Fruit fly (Drosophila melanogaster) whole organism, prepupa: Measurements from ENCODE around the gene TwdlC.

ENCODE experiments used
- Blimp-1 ChIP-seq: fragments of 200-800 bp; sonication (Bioruptor generic); optimal IDR thresholded peaks from 3 replicates; lab custom pipeline; 2017; ENCODE audit warnings: missing biosample characterization, missing genetic modification characterization, mild to moderate bottlenecking, moderate library complexity, missing genetic modification reagents
- CG10631 ChIP-seq: fragments of 200-800 bp; sonication (Bioruptor generic); optimal IDR thresholded peaks from 2 replicates; lab custom pipeline; 2016; ENCODE audit warnings: missing biosample characterization, missing genetic modification characterization
- CG11294 ChIP-seq: fragments of 200-800 bp; sonication (Bioruptor generic); IDR thresholded peaks from 2 replicates; pipeline ENCODE4 v1.3.6; 2022; ENCODE audit warnings: missing biosample characterization, missing genetic modification characterization
- CG11762 ChIP-seq: fragments of 200-800 bp; sonication (Bioruptor generic); optimal IDR thresholded peaks from 3 replicates; lab custom pipeline; 2016; ENCODE audit warnings: missing biosample characterization, missing genetic modification characterization; ENCODE audit not compliant: insufficient read depth
- CG11902 ChIP-seq: fragments of 200-800 bp; sonication (Bioruptor generic); optimal IDR thresholded peaks from 3 replicates; lab custom pipeline; 2016; ENCODE audit warnings: missing biosample characterization, missing genetic modification characterization
- CG15336 ChIP-seq: fragments of 200-800 bp; sonication (Bioruptor generic); IDR thresholded peaks from 2 replicates; pipeline ENCODE4 v1.3.6; 2022; ENCODE audit warnings: missing biosample characterization, missing genetic modification characterization
- CG16779 ChIP-seq: fragments of 200-800 bp; sonication (Bioruptor generic); optimal IDR thresholded peaks from 3 replicates; lab custom pipeline; 2017; ENCODE audit warnings: missing biosample characterization, mild to moderate bottlenecking, missing genetic modification characterization
- CG4318 ChIP-seq: fragments of 200-800 bp; sonication (Bioruptor generic); optimal IDR thresholded peaks from 3 replicates; lab custom pipeline; 2017; ENCODE audit warnings: missing biosample characterization, mild to moderate bottlenecking, missing genetic modification characterization
- CG6276 ChIP-seq: fragments of 200-800 bp; sonication (Bioruptor generic); optimal IDR thresholded peaks from 2 replicates; lab custom pipeline; 2017; ENCODE audit warnings: missing biosample characterization, mild to moderate bottlenecking, missing genetic modification characterization
- CG6792 ChIP-seq: fragments of 200-800 bp; sonication (Bioruptor generic); optimal IDR thresholded peaks from 3 replicates; lab custom pipeline; 2016; ENCODE audit warnings: missing biosample characterization, missing genetic modification characterization
- CG6808 ChIP-seq: fragments of 200-800 bp; sonication (Bioruptor generic); optimal IDR thresholded peaks from 3 replicates; lab custom pipeline; 2017; ENCODE audit warnings: missing biosample characterization, missing genetic modification characterization, mild to moderate bottlenecking, moderate library complexity, missing genetic modification reagents
- CG6854 ChIP-seq: fragments of 200-800 bp; sonication (Bioruptor generic); optimal IDR thresholded peaks from 2 replicates; lab custom pipeline; 2017; ENCODE audit warnings: missing biosample characterization, mild to moderate bottlenecking, missing genetic modification characterization
- CG8119 ChIP-seq: fragments of 200-800 bp; sonication (Bioruptor generic); IDR thresholded peaks from 3 replicates; pipeline ENCODE4 v1.3.6; 2022; ENCODE audit warnings: missing biosample characterization, missing genetic modification characterization
- CG8319 ChIP-seq: fragments of 200-800 bp; sonication (Bioruptor generic); optimal IDR thresholded peaks from 3 replicates; lab custom pipeline; 2016; ENCODE audit warnings: missing biosample characterization, missing genetic modification characterization
- CG8632 ChIP-seq: fragments of 200-800 bp; sonication (Bioruptor generic); optimal IDR thresholded peaks from 3 replicates; lab custom pipeline; 2016; ENCODE audit warnings: missing biosample characterization, missing genetic modification characterization
- CG9139 ChIP-seq: fragments of 200-800 bp; sonication (Bioruptor generic); optimal IDR thresholded peaks from 3 replicates; lab custom pipeline; 2017; ENCODE audit warnings: missing biosample characterization, mild to moderate bottlenecking, missing genetic modification characterization
- Eip75B ChIP-seq: fragments of 200-800 bp; sonication (Bioruptor generic); optimal IDR thresholded peaks from 3 replicates; lab custom pipeline; 2016; ENCODE audit warnings: missing biosample characterization, missing genetic modification characterization
- Eip78C ChIP-seq: fragments of 200-800 bp; sonication (Bioruptor generic); peaks from one replicate; lab custom pipeline; 2016; ENCODE audit warnings: missing biosample characterization, missing genetic modification characterization
- Ets96B ChIP-seq: fragments of 200-800 bp; optimal IDR thresholded peaks from 2 replicates; lab custom pipeline; 2019; ENCODE audit warnings: missing biosample characterization, mild to moderate bottlenecking, missing genetic modification characterization, moderate library complexity
- Gug ChIP-seq: fragments of 200-800 bp; sonication (Bioruptor generic); IDR thresholded peaks from 2 replicates; pipeline ENCODE4 v1.3.6; 2022; ENCODE audit warnings: missing biosample characterization, missing genetic modification characterization
- Hr38 ChIP-seq: sonication (Bioruptor generic); optimal IDR thresholded peaks from 2 replicates; lab custom pipeline; 2016; ENCODE audit warnings: missing biosample characterization, missing genetic modification characterization
- Hr4 ChIP-seq: fragments of 200-800 bp; sonication (Bioruptor generic); optimal IDR thresholded peaks from 3 replicates; lab custom pipeline; 2016; ENCODE audit warnings: missing biosample characterization, missing genetic modification characterization
- Met ChIP-seq: fragments of 200-800 bp; sonication (Bioruptor generic); optimal IDR thresholded peaks from 3 replicates; lab custom pipeline; 2016; ENCODE audit warnings: missing biosample characterization, missing genetic modification characterization
- OdsH ChIP-seq: fragments of 200-800 bp; sonication (Bioruptor generic); optimal IDR thresholded peaks from 3 replicates; lab custom pipeline; 2016; ENCODE audit warnings: missing biosample characterization, missing genetic modification characterization
- Sox102F ChIP-seq: fragments of 200-800 bp; sonication (Bioruptor generic); optimal IDR thresholded peaks from 2 replicates; lab custom pipeline; 2016; ENCODE audit warnings: missing biosample characterization, mild to moderate bottlenecking, missing genetic modification characterization
- Sox15 ChIP-seq: fragments of 200-800 bp; sonication (Bioruptor generic); optimal IDR thresholded peaks from 3 replicates; lab custom pipeline; 2016; ENCODE audit warnings: missing biosample characterization, missing genetic modification characterization
- achi ChIP-seq: fragments of 200-800 bp; sonication (Bioruptor generic); optimal IDR thresholded peaks from 3 replicates; lab custom pipeline; 2016; ENCODE audit warnings: missing biosample characterization, missing genetic modification characterization
- acj6 ChIP-seq: fragments of 200-800 bp; sonication (Bioruptor generic); optimal IDR thresholded peaks from 3 replicates; lab custom pipeline; 2016; ENCODE audit warnings: missing biosample characterization, missing genetic modification characterization
- cyc ChIP-seq: fragments of 200-800 bp; sonication (Bioruptor generic); optimal IDR thresholded peaks from 3 replicates; lab custom pipeline; 2016; ENCODE audit warnings: missing biosample characterization, missing genetic modification characterization
- dac ChIP-seq: fragments of 200-800 bp; sonication (Bioruptor generic); optimal IDR thresholded peaks from 2 replicates; lab custom pipeline; 2017; ENCODE audit warnings: missing biosample characterization, mild to moderate bottlenecking, missing genetic modification characterization
- dsx ChIP-seq: fragments of 200-800 bp; optimal IDR thresholded peaks from 3 replicates; lab custom pipeline; 2019; ENCODE audit warnings: missing biosample characterization, mild to moderate bottlenecking, missing genetic modification characterization, moderate library complexity; ENCODE audit not compliant: poor library complexity, severe bottlenecking
- eg ChIP-seq: fragments of 200-800 bp; sonication (Bioruptor generic); IDR thresholded peaks from 3 replicates; pipeline ENCODE4 v1.3.6; 2022; ENCODE audit warnings: missing biosample characterization, missing genetic modification characterization
- esn ChIP-seq: fragments of 200-800 bp; sonication (Bioruptor generic); optimal IDR thresholded peaks from 2 replicates; lab custom pipeline; 2016; ENCODE audit warnings: missing biosample characterization, mild to moderate bottlenecking, missing genetic modification characterization, moderate library complexity
- fkh ChIP-seq: fragments of 200-800 bp; sonication (Bioruptor generic); optimal IDR thresholded peaks from 3 replicates; lab custom pipeline; 2017; ENCODE audit warnings: missing biosample characterization, mild to moderate bottlenecking, missing genetic modification characterization, moderate library complexity
- salr ChIP-seq, 2 experiments: fragments of 200-800 bp; sonication (Bioruptor generic); optimal IDR thresholded peaks; 3 replicates each; lab custom pipeline; 2016 to 2018; ENCODE audit warnings: missing biosample characterization in 2 of 2, missing genetic modification characterization in 2 of 2, mild to moderate bottlenecking in 1 of 2
- spab ChIP-seq: fragments of 200-800 bp; sonication (Bioruptor generic); optimal IDR thresholded peaks from 2 replicates; lab custom pipeline; 2017; ENCODE audit warnings: missing biosample characterization, mild to moderate bottlenecking, missing genetic modification characterization, missing genetic modification reagents
- svp ChIP-seq: fragments of 200-800 bp; sonication (Bioruptor generic); peaks from one replicate; lab custom pipeline; 2016; ENCODE audit warnings: missing biosample characterization, missing genetic modification characterization
- topi ChIP-seq: fragments of 200-800 bp; sonication (Bioruptor generic); optimal IDR thresholded peaks from 3 replicates; lab custom pipeline; 2016; ENCODE audit warnings: missing biosample characterization, missing genetic modification characterization

TwdlC gene

dm6 chr3R:26954020-26954672 lies 40.5 kb upstream of the TwdlC start (continued):
- TF ChIP-seq fkh (GFP tag; lab: Kevin White, UChicago) (peak; percentile 73), CG6854 (GFP tag; lab: Kevin White, UChicago) (peak; percentile 87), CG11294 (GFP tag; lab: Robert Waterston, UW) (peak; percentile 83), dac (peak; percentile 74), Met (GFP tag; lab: Kevin White, UChicago) (peak; percentile 75), CG6792 (GFP tag; lab: Kevin White, UChicago) (peak; percentile 86), spab (GFP tag; lab: Kevin White, UChicago) (peak; percentile 89), CG4318 (GFP tag; lab: Kevin White, UChicago) (peak; percentile 75), Gug (GFP tag; lab: Robert Waterston, UW) (peak; percentile 89), OdsH (peak; percentile 89), esn (peak; percentile 85), CG11762 (peak; percentile 78), salr (GFP tag; optimal IDR thresholded peaks at IDR 0.05; lab: Kevin White, UChicago) (peak; percentile 68 to 89), dsx (GFP tag; lab: Kevin White, UChicago) (peak; percentile 95), eg (peak; percentile 98), cyc (GFP tag; lab: Kevin White, UChicago) (peak; percentile 72), CG8119 (GFP tag; lab: Robert Waterston, UW) (peak; percentile 98), Eip75B (GFP tag; lab: Kevin White, UChicago) (peak; percentile 47), acj6 (GFP tag; lab: Kevin White, UChicago) (peak; percentile 89), achi (GFP tag; lab: Kevin White, UChicago) (peak; percentile 94), Sox15 (peak; percentile 82), Ets96B (tag; lab: Kevin White, UChicago) (peak; percentile 97), CG15336 (GFP tag; lab: Robert Waterston, UW) (peak; percentile 98), CG16779 (tag; lab: Kevin White, UChicago) (peak; percentile 91), Eip78C (GFP tag; lab: Kevin White, UChicago) (peak; percentile 95), CG9139 (peak; percentile 95), CG10631 (GFP tag; lab: Kevin White, UChicago) (peak; percentile 90), Blimp-1 (peak; percentile 77), CG8319 (GFP tag; lab: Kevin White, UChicago) (peak; percentile 76), Hr4 (GFP tag; lab: Kevin White, UChicago) (peak; percentile 71), Sox102F (GFP tag; lab: Kevin White, UChicago) (peak; percentile 91)

dm6 chr3R:26955527-26955926 lies 39.1 kb upstream of the TwdlC start:
- peak; percentile 55 for TF ChIP-seq svp (GFP tag; lab: Kevin White, UChicago)
- no peak for TF ChIP-seq CG6276

dm6 chr3R:26956376-26957062 lies 38.1 kb upstream of the TwdlC start:
- TF ChIP-seq Sox15 (no peak), svp (GFP tag; lab: Kevin White, UChicago) (peak; percentile 10), CG11902 (no peak), eg (no peak), Eip78C (GFP tag; lab: Kevin White, UChicago) (peak; percentile 21), dsx (GFP tag; lab: Kevin White, UChicago) (no peak)

DNA sequence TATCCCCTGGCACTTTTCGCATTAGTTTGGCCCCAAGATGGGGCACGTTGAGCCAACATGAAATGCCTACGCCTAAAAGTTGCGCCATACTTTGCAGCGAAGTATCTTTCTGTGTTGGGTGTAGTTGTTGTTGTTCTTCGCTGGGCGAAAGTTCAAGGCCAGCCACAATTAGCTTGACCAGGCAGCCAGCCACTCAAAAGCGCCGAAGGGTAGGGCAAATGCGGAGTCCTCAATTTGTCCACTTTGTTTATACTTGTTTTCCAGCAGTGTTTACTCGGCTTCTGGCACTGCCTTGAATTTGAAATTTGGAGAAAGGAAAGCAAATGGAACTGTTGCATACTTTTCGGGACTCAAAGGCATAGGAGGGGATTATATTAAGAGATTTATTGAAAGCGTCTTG lies 37.5 kb upstream of the TwdlC start:
- TF ChIP-seq Gug (GFP tag; lab: Robert Waterston, UW) (no peak), CG6808 (GFP tag; lab: Kevin White, UChicago) (no peak), svp (GFP tag; lab: Kevin White, UChicago) (peak; percentile 77), eg (no peak), CG6792 (GFP tag; lab: Kevin White, UChicago) (no peak), CG6276 (no peak), Hr38 (GFP tag; lab: Kevin White, UChicago) (no peak), topi (GFP tag; lab: Kevin White, UChicago) (no peak), CG8632 (GFP tag; lab: Kevin White, UChicago) (no peak)
